Worm (Caenorhabditis elegans) whole organism, L1 larva: Measurements from ENCODE around the gene C30E1.4.
A peak's percentile ranks its signal among the peaks of the same experiment; 100 is the strongest.

ENCODE experiments used
- C16A3.4 ChIP-seq: fragments of 150-350 bp; optimal IDR thresholded peaks from 2 replicates; lab custom pipeline; 2014; ENCODE audit warnings: missing biosample characterization, missing genetic modification characterization
- Y116A8C.19 ChIP-seq: sonication (generic microtip); optimal IDR thresholded peaks from 2 replicates; lab custom pipeline; 2016; ENCODE audit warnings: missing compliant biosample characterization, missing genetic modification characterization, borderline replicate concordance
- aha-1 ChIP-seq: fragments of 150-350 bp; optimal IDR thresholded peaks from 2 replicates; lab custom pipeline; 2014; ENCODE audit warnings: missing biosample characterization, missing genetic modification characterization
- ama-1 ChIP-seq: fragments of 150-350 bp; optimal IDR thresholded peaks from 2 replicates; lab custom pipeline; 2014
- blmp-1 ChIP-seq: fragments of 150-350 bp; optimal IDR thresholded peaks from 2 replicates; lab custom pipeline; 2014; ENCODE audit warnings: missing biosample characterization, missing genetic modification characterization
- ceh-82 ChIP-seq, 3 experiments: fragments of 150-350 bp in 1 of 3; sonication (generic microtip) in 2 of 3; optimal IDR thresholded peaks; 2 replicates each; lab custom pipeline; 2014 to 2017; ENCODE audit warnings: missing biosample characterization in 3 of 3, missing genetic modification characterization in 3 of 3
- ceh-88 ChIP-seq: fragments of 200-800 bp; sonication (Bioruptor generic); IDR thresholded peaks from 2 replicates; pipeline ENCODE4 v1.3.6; 2022; ENCODE audit warnings: missing genetic modification characterization, missing compliant biosample characterization
- dpl-1 ChIP-seq, 3 experiments: fragments of 150-350 bp in 2 of 3; sonication (generic microtip) in 1 of 3; optimal IDR thresholded peaks; 2 replicates each; lab custom pipeline; 2014 to 2017; ENCODE audit warnings: missing biosample characterization in 3 of 3, missing genetic modification characterization in 3 of 3, missing genetic modification reagents in 3 of 3
- dsc-1 ChIP-seq: sonication (generic microtip); optimal IDR thresholded peaks from 2 replicates; lab custom pipeline; 2016; ENCODE audit warnings: mild to moderate bottlenecking, missing genetic modification characterization, missing compliant biosample characterization
- efl-1 ChIP-seq, 4 experiments: fragments of 150-350 bp; optimal IDR thresholded peaks in 3 of 4; peaks in 1 of 4; 1 replicate in 1 of 4; 2 replicates in 3 of 4; lab custom pipeline; 2014; ENCODE audit warnings: missing biosample characterization in 2 of 4, missing genetic modification characterization in 2 of 4, missing genetic modification reagents in 2 of 4
- egl-27 ChIP-seq, 2 experiments: fragments of 150-350 bp in 1 of 2; sonication (generic microtip); optimal IDR thresholded peaks; 3 replicates each; lab custom pipeline; 2017 to 2018; ENCODE audit warnings: missing biosample characterization in 2 of 2, missing genetic modification characterization in 2 of 2, missing genetic modification reagents in 2 of 2
- elt-3 ChIP-seq, 6 experiments: fragments of 150-350 bp in 1 of 6; sonication (generic microtip); optimal IDR thresholded peaks; 2 replicates each; lab custom pipeline; 2017 to 2018; ENCODE audit warnings: missing biosample characterization in 6 of 6, missing genetic modification characterization in 6 of 6, inconsistent platforms in 1 of 6
- ets-5 ChIP-seq: fragments of 200-800 bp; sonication (Bioruptor generic); IDR thresholded peaks from 2 replicates; pipeline ENCODE4 v1.3.6; 2022; ENCODE audit warnings: missing genetic modification characterization, missing compliant biosample characterization
- fos-1 ChIP-seq: fragments of 150-350 bp; optimal IDR thresholded peaks from 2 replicates; lab custom pipeline; 2014; ENCODE audit warnings: missing biosample characterization, missing genetic modification characterization
- grh-1 ChIP-seq: fragments of 200-800 bp; sonication (Bioruptor generic); IDR thresholded peaks from 2 replicates; pipeline ENCODE4 v1.3.6; 2022; ENCODE audit warnings: missing genetic modification reagents, missing genetic modification characterization, missing compliant biosample characterization
- isw-1 ChIP-seq: fragments of 200-800 bp; sonication (Bioruptor generic); IDR thresholded peaks from 2 replicates; pipeline ENCODE4 v1.3.6; 2022; ENCODE audit warnings: missing genetic modification characterization, missing compliant biosample characterization
- jun-1 ChIP-seq: fragments of 150-350 bp; optimal IDR thresholded peaks from 2 replicates; lab custom pipeline; 2014; ENCODE audit warnings: missing biosample characterization, missing genetic modification reagents, missing genetic modification characterization
- lin-13 ChIP-seq: fragments of 150-350 bp; optimal IDR thresholded peaks from 2 replicates; lab custom pipeline; 2014; ENCODE audit warnings: missing biosample characterization, missing genetic modification reagents, missing genetic modification characterization
- lin-14 ChIP-seq: fragments of 200-800 bp; sonication (Bioruptor generic); optimal IDR thresholded peaks from 2 replicates; lab custom pipeline; 2018; ENCODE audit warnings: mild to moderate bottlenecking, missing genetic modification characterization, moderate library complexity, missing compliant biosample characterization
- lin-15B ChIP-seq: fragments of 150-350 bp; sonication (generic microtip); optimal IDR thresholded peaks from 3 replicates; lab custom pipeline; 2014; ENCODE audit warnings: missing biosample characterization, missing genetic modification characterization
- lin-35 ChIP-seq, 2 experiments: fragments of 150-350 bp; optimal IDR thresholded peaks; 2 replicates each; lab custom pipeline; 2014; ENCODE audit warnings: missing biosample characterization in 2 of 2, missing genetic modification characterization in 2 of 2, missing genetic modification reagents in 2 of 2
- lsy-2 ChIP-seq, 2 experiments: fragments of 150-350 bp; optimal IDR thresholded peaks; 2 replicates each; lab custom pipeline; 2014; ENCODE audit warnings: missing biosample characterization in 2 of 2, missing genetic modification characterization in 2 of 2
- mab-9 ChIP-seq: fragments of 200-800 bp; sonication (Bioruptor generic); IDR thresholded peaks from 2 replicates; pipeline ENCODE4 v1.3.6; 2022; ENCODE audit warnings: missing genetic modification reagents, missing genetic modification characterization, missing compliant biosample characterization
- mdl-1 ChIP-seq, 2 experiments: fragments of 150-350 bp; optimal IDR thresholded peaks; 2 replicates each; lab custom pipeline; 2014 to 2017; ENCODE audit warnings: missing biosample characterization in 2 of 2, missing genetic modification characterization in 2 of 2, inconsistent platforms in 1 of 2
- mep-1 ChIP-seq: fragments of 150-350 bp; optimal IDR thresholded peaks from 2 replicates; lab custom pipeline; 2014; ENCODE audit warnings: missing biosample characterization, missing genetic modification characterization
- nhr-19 ChIP-seq: fragments of 200-800 bp; sonication (Bioruptor generic); conservative IDR thresholded peaks from 2 replicates; pipeline ENCODE4 v1.3.6; 2022; ENCODE audit warnings: missing genetic modification characterization, missing compliant biosample characterization
- nhr-20 ChIP-seq: sonication (generic microtip); optimal IDR thresholded peaks from 2 replicates; lab custom pipeline; 2016; ENCODE audit warnings: mild to moderate bottlenecking, missing genetic modification characterization, missing compliant biosample characterization
- nhr-47 ChIP-seq: sonication (generic microtip); optimal IDR thresholded peaks from 2 replicates; lab custom pipeline; 2016; ENCODE audit warnings: mild to moderate bottlenecking, missing genetic modification characterization, moderate library complexity, missing compliant biosample characterization
- nhr-71 ChIP-seq: sonication (generic microtip); optimal IDR thresholded peaks from 2 replicates; lab custom pipeline; 2016; ENCODE audit warnings: mild to moderate bottlenecking, missing genetic modification characterization, moderate library complexity, missing compliant biosample characterization
- nhr-77 ChIP-seq: fragments of 150-350 bp; optimal IDR thresholded peaks from 2 replicates; lab custom pipeline; 2014; ENCODE audit warnings: missing biosample characterization, missing genetic modification characterization
- nhr-84 ChIP-seq: sonication (generic microtip); optimal IDR thresholded peaks from 2 replicates; lab custom pipeline; 2017; ENCODE audit warnings: missing biosample characterization, missing genetic modification characterization
- nhr-85 ChIP-seq: sonication (generic microtip); peaks from one replicate; lab custom pipeline; 2016; ENCODE audit warnings: missing genetic modification characterization, inconsistent platforms, missing compliant biosample characterization
- nhr-90 ChIP-seq: sonication (generic microtip); optimal IDR thresholded peaks from 2 replicates; lab custom pipeline; 2016; ENCODE audit warnings: mild to moderate bottlenecking, missing genetic modification characterization, missing compliant biosample characterization; ENCODE audit not compliant: poor library complexity
- pax-3 ChIP-seq: fragments of 200-800 bp; sonication (Bioruptor generic); optimal IDR thresholded peaks from 2 replicates; lab custom pipeline; 2018; ENCODE audit warnings: mild to moderate bottlenecking, missing genetic modification characterization, moderate library complexity, missing compliant biosample characterization
- rnt-1 ChIP-seq: sonication (generic microtip); optimal IDR thresholded peaks from 2 replicates; lab custom pipeline; 2016; ENCODE audit warnings: mild to moderate bottlenecking, missing genetic modification characterization, moderate library complexity, missing compliant biosample characterization
- skn-1 ChIP-seq: fragments of 150-350 bp; optimal IDR thresholded peaks from 2 replicates; lab custom pipeline; 2014; ENCODE audit warnings: missing biosample characterization, missing genetic modification characterization
- snu-23 ChIP-seq: sonication (generic microtip); optimal IDR thresholded peaks from 2 replicates; lab custom pipeline; 2016; ENCODE audit warnings: missing genetic modification characterization, missing compliant biosample characterization
- sox-4 ChIP-seq: sonication (generic microtip); optimal IDR thresholded peaks from 2 replicates; lab custom pipeline; 2016; ENCODE audit warnings: missing genetic modification characterization, missing compliant biosample characterization
- sptf-1 ChIP-seq: fragments of 150-350 bp; optimal IDR thresholded peaks from 2 replicates; lab custom pipeline; 2014; ENCODE audit warnings: missing biosample characterization, missing genetic modification characterization
- sup-37 ChIP-seq: fragments of 200-800 bp; sonication (Bioruptor generic); optimal IDR thresholded peaks from 2 replicates; lab custom pipeline; 2018; ENCODE audit warnings: mild to moderate bottlenecking, missing genetic modification characterization, missing compliant biosample characterization
- swsn-7 ChIP-seq: sonication (generic microtip); optimal IDR thresholded peaks from 2 replicates; lab custom pipeline; 2016; ENCODE audit warnings: missing genetic modification characterization, missing compliant biosample characterization
- unc-130 ChIP-seq: fragments of 150-350 bp; optimal IDR thresholded peaks from 2 replicates; lab custom pipeline; 2017; ENCODE audit warnings: missing biosample characterization, missing genetic modification characterization, inconsistent platforms
- unc-30 ChIP-seq: sonication (generic microtip); optimal IDR thresholded peaks from 2 replicates; lab custom pipeline; 2017; ENCODE audit warnings: missing biosample characterization, missing genetic modification characterization
- unc-98 ChIP-seq: fragments of 200-800 bp; sonication (Bioruptor generic); IDR thresholded peaks from 2 replicates; pipeline ENCODE4 v1.3.6; 2022; ENCODE audit warnings: missing genetic modification characterization, missing compliant biosample characterization
- ztf-11 ChIP-seq, 2 experiments: sonication (generic microtip); optimal IDR thresholded peaks; 2 replicates each; lab custom pipeline; 2016 to 2017; ENCODE audit warnings: missing genetic modification characterization in 2 of 2, missing biosample characterization in 1 of 2, missing compliant biosample characterization in 1 of 2
- ztf-4 ChIP-seq: fragments of 150-350 bp; optimal IDR thresholded peaks from 2 replicates; lab custom pipeline; 2014; ENCODE audit warnings: missing biosample characterization, missing genetic modification characterization

The C30E1.4 gene

ce11 chrX:16931255-16932023, 7.7 kb downstream of the C30E1.4 start:
- TF ChIP-seq ceh-88 (GFP tag; lab: Robert Waterston, UW) (peak; percentile 79), rnt-1 (tag; lab: Kevin White, UChicago) (peak; percentile 76), unc-130 (peak; percentile 72), lsy-2 (tag; optimal IDR thresholded peaks at IDR 0.05; lab: Kevin White, UChicago) (peak in 1 of 2 experiments; percentile 45), jun-1 (tag; lab: Kevin White, UChicago) (no peak), elt-3 (tag; optimal IDR thresholded peaks at IDR 0.05; lab: Kevin White, UChicago) (peak in 2 of 6 experiments; percentile 18 to 33), unc-98 (GFP tag; lab: Robert Waterston, UW) (peak; percentile 8), nhr-90 (tag; lab: Kevin White, UChicago) (peak; percentile 50), mab-9 (peak; percentile 83), ztf-4 (tag; lab: Kevin White, UChicago) (peak; percentile 76), nhr-19 (GFP tag; lab: Robert Waterston, UW) (peak; percentile 69), lin-35 (GFP tag; optimal IDR thresholded peaks at IDR 0.05; lab: Kevin White, UChicago) (peak in 1 of 2 experiments; percentile 45), nhr-47 (tag; lab: Kevin White, UChicago) (peak; percentile 47), nhr-20 (tag; lab: Kevin White, UChicago) (peak; percentile 47), ceh-82 (tag; optimal IDR thresholded peaks at IDR 0.05; lab: Kevin White, UChicago) (peak in 1 of 3 experiments; percentile 27), isw-1 (GFP tag; lab: Robert Waterston, UW) (peak; percentile 47), blmp-1 (tag; lab: Kevin White, UChicago) (no peak), dpl-1 (GFP tag; optimal IDR thresholded peaks at IDR 0.05; lab: Kevin White, UChicago) (peak in 2 of 3 experiments; percentile 26 to 29), lin-15B (no peak), snu-23 (GFP tag; lab: Kevin White, UChicago) (peak; percentile 55), mdl-1 (tag; optimal IDR thresholded peaks at IDR 0.05; lab: Kevin White, UChicago) (peak in 1 of 2 experiments; percentile 5), unc-30 (tag; lab: Kevin White, UChicago) (no peak), nhr-84 (tag; lab: Kevin White, UChicago) (peak; percentile 12), ama-1 (lab: Kevin White, UChicago) (peak; percentile 99), dsc-1 (tag; lab: Kevin White, UChicago) (peak; percentile 11), sox-4 (tag; lab: Kevin White, UChicago) (peak; percentile 13), nhr-71 (tag; lab: Kevin White, UChicago) (peak; percentile 77), aha-1 (tag; lab: Kevin White, UChicago) (peak; percentile 16), mep-1 (peak; percentile 46), ets-5 (GFP tag; lab: Robert Waterston, UW) (0 out of 2 replicates have a peak, but pooled peaks have one; percentile 89), lin-14 (GFP tag; lab: Kevin White, UChicago) (no peak), nhr-85 (tag; lab: Kevin White, UChicago) (peak; percentile 89), lin-13 (GFP tag; lab: Kevin White, UChicago) (peak; percentile 54), ztf-11 (tag; optimal IDR thresholded peaks at IDR 0.05; lab: Kevin White, UChicago) (no peak), egl-27 (tag; optimal IDR thresholded peaks at IDR 0.05; lab: Kevin White, UChicago) (peak in 1 of 2 experiments; percentile 38), Y116A8C.19 (tag; lab: Kevin White, UChicago) (no peak), C16A3.4 (tag; lab: Kevin White, UChicago) (peak; percentile 56), nhr-77 (tag; lab: Kevin White, UChicago) (peak; percentile 37), efl-1 (optimal IDR thresholded peaks at IDR 0.05; lab: Kevin White, UChicago) (peak in 1 of 2 experiments; percentile 36), efl-1 (GFP tag; optimal IDR thresholded peaks at IDR 0.05 in 1 of 2; lab: Kevin White, UChicago) (peak in 1 of 2 experiments; percentile 90), pax-3 (peak; percentile 47), fos-1 (no peak), sptf-1 (no peak), swsn-7 (tag; lab: Kevin White, UChicago) (peak; percentile 28), grh-1 (GFP tag; lab: Robert Waterston, UW) (peak; percentile 69), skn-1 (tag; lab: Kevin White, UChicago) (peak; percentile 37), sup-37 (peak; percentile 34)
